Worm (Caenorhabditis elegans) whole organism, midembryonic: ENCODE results near the gene daf-1.

Experiments
- T22C8.4 ChIP-seq: fragments of 200-800 bp; sonication (Bioruptor generic); IDR thresholded peaks from 2 replicates; pipeline ENCODE4 v1.3.6; 2022; ENCODE audit warnings: missing genetic modification characterization, missing compliant biosample characterization
- cog-1 ChIP-seq: sonication (generic microtip); optimal IDR thresholded peaks from 2 replicates; lab custom pipeline; 2016; ENCODE audit warnings: missing genetic modification characterization, missing compliant biosample characterization
- flt-1 ChIP-seq: fragments of 200-800 bp; sonication (Bioruptor generic); IDR thresholded peaks from 2 replicates; pipeline ENCODE4 v1.3.6; 2022; ENCODE audit warnings: missing genetic modification characterization, missing compliant biosample characterization
- klf-2 ChIP-seq: fragments of 200-800 bp; sonication (Bioruptor generic); conservative IDR thresholded peaks from 2 replicates; pipeline ENCODE4 v1.3.6; 2022; ENCODE audit warnings: missing genetic modification reagents, missing genetic modification characterization, missing compliant biosample characterization
- med-1 ChIP-seq: sonication (generic microtip); optimal IDR thresholded peaks from 2 replicates; lab custom pipeline; 2017; ENCODE audit warnings: missing genetic modification characterization, mild to moderate bottlenecking, missing compliant biosample characterization, antibody characterized with exemption, missing genetic modification reagents; ENCODE audit not compliant: insufficient read depth
- tab-1 ChIP-seq: fragments of 200-800 bp; sonication (Bioruptor generic); IDR thresholded peaks from 2 replicates; pipeline ENCODE4 v1.3.6; 2022; ENCODE audit warnings: missing genetic modification characterization, missing compliant biosample characterization
- ztf-23 ChIP-seq: fragments of 200-800 bp; sonication (Bioruptor generic); IDR thresholded peaks from 2 replicates; pipeline ENCODE4 v1.3.6; 2022; ENCODE audit warnings: missing genetic modification reagents, missing genetic modification characterization, missing compliant biosample characterization
- ztf-29 ChIP-seq: fragments of 200-800 bp; sonication (Bioruptor generic); IDR thresholded peaks from 2 replicates; pipeline ENCODE4 v1.3.6; 2022; ENCODE audit warnings: missing genetic modification reagents, missing genetic modification characterization, missing compliant biosample characterization

- TF ChIP-seq flt-1 (GFP tag; lab: Robert Waterston, UW) (no peak), T22C8.4 (GFP tag; lab: Robert Waterston, UW) (no peak), klf-2 (no peak), med-1 (no peak), ztf-29 (GFP tag; lab: Robert Waterston, UW) (no peak), cog-1 (tag; lab: Kevin White, UChicago) (no peak), ztf-23 (GFP tag; lab: Robert Waterston, UW) (no peak), tab-1 (no peak)
Measured at ce11 chrIV:102848-103247, 29.4 kb upstream of the daf-1 start.
